Fruit fly (Drosophila melanogaster) whole organism, embryonic: ENCODE results near the gene Sec8.

Experiments used
- C15 ChIP-seq: fragments of 200-800 bp; sonication (Bioruptor generic); IDR thresholded peaks from 3 replicates; pipeline ENCODE4 v1.3.6; 2022; ENCODE audit warnings: missing biosample characterization, missing genetic modification characterization
- CG1024 ChIP-seq: fragments of 200-800 bp; sonication (Bioruptor generic); IDR thresholded peaks from 2 replicates; pipeline ENCODE4 v1.3.6; 2022; ENCODE audit warnings: missing biosample characterization, missing genetic modification characterization
- CG10321 ChIP-seq: fragments of 200-800 bp; sonication (Bioruptor generic); IDR thresholded peaks from 2 replicates; pipeline ENCODE4 v1.3.6; 2022; ENCODE audit warnings: missing biosample characterization, missing genetic modification characterization
- CG11723 ChIP-seq: fragments of 200-800 bp; sonication (Bioruptor generic); optimal IDR thresholded peaks from 2 replicates; lab custom pipeline; 2017; ENCODE audit warnings: missing biosample characterization, mild to moderate bottlenecking, missing genetic modification characterization
- CG12659 ChIP-seq: fragments of 200-800 bp; sonication (Bioruptor generic); optimal IDR thresholded peaks from 3 replicates; lab custom pipeline; 2017; ENCODE audit warnings: mild to moderate bottlenecking, missing biosample characterization, missing genetic modification reagents, missing genetic modification characterization
- CG2202 ChIP-seq: fragments of 200-800 bp; sonication (Bioruptor generic); optimal IDR thresholded peaks from 2 replicates; lab custom pipeline; 2018; ENCODE audit warnings: missing biosample characterization, mild to moderate bottlenecking, missing genetic modification characterization
- CG2712 ChIP-seq: fragments of 200-800 bp; optimal IDR thresholded peaks from 3 replicates; lab custom pipeline; 2019; ENCODE audit warnings: missing biosample characterization, mild to moderate bottlenecking, missing genetic modification characterization, moderate library complexity
- CG2875 ChIP-seq: fragments of 200-800 bp; sonication (Bioruptor generic); optimal IDR thresholded peaks from 2 replicates; lab custom pipeline; 2017; ENCODE audit warnings: missing biosample characterization, mild to moderate bottlenecking, missing genetic modification characterization, missing genetic modification reagents
- CG3065 ChIP-seq: fragments of 200-800 bp; sonication (Bioruptor generic); optimal IDR thresholded peaks from 2 replicates; lab custom pipeline; 2016; ENCODE audit warnings: missing biosample characterization, missing genetic modification characterization
- CG4328 ChIP-seq: fragments of 200-800 bp; sonication (Bioruptor generic); optimal IDR thresholded peaks from 3 replicates; lab custom pipeline; 2017; ENCODE audit warnings: missing biosample characterization, missing genetic modification reagents, missing genetic modification characterization
- CG6689 ChIP-seq: fragments of 200-800 bp; sonication (Bioruptor generic); IDR thresholded peaks from 2 replicates; pipeline ENCODE4 v1.3.6; 2022; ENCODE audit warnings: missing biosample characterization, missing genetic modification characterization
- CG7271 ChIP-seq: fragments of 200-800 bp; sonication (Bioruptor generic); optimal IDR thresholded peaks from 2 replicates; lab custom pipeline; 2018; ENCODE audit warnings: missing biosample characterization, mild to moderate bottlenecking, missing genetic modification characterization, moderate library complexity
- CG7987 ChIP-seq: fragments of 200-800 bp; sonication (Bioruptor generic); optimal IDR thresholded peaks from 2 replicates; lab custom pipeline; 2018; ENCODE audit warnings: missing biosample characterization, mild to moderate bottlenecking, missing genetic modification characterization, moderate library complexity
- CG8089 ChIP-seq: fragments of 200-800 bp; sonication (Bioruptor generic); optimal IDR thresholded peaks from 3 replicates; lab custom pipeline; 2016; ENCODE audit warnings: missing biosample characterization, missing genetic modification characterization
- CG8281 ChIP-seq: fragments of 200-800 bp; sonication (Bioruptor generic); optimal IDR thresholded peaks from 2 replicates; lab custom pipeline; 2018; ENCODE audit warnings: missing biosample characterization, mild to moderate bottlenecking, missing genetic modification characterization, moderate library complexity
- D19B ChIP-seq: fragments of 200-800 bp; sonication (Bioruptor generic); optimal IDR thresholded peaks from 2 replicates; lab custom pipeline; 2017; ENCODE audit warnings: missing biosample characterization, mild to moderate bottlenecking, missing genetic modification characterization
- Dbx ChIP-seq: fragments of 200-800 bp; sonication (Bioruptor generic); IDR thresholded peaks from 3 replicates; pipeline ENCODE4 v1.3.6; 2022; ENCODE audit warnings: missing biosample characterization, missing genetic modification characterization
- Drgx ChIP-seq: fragments of 200-800 bp; sonication (Bioruptor generic); IDR thresholded peaks from 2 replicates; pipeline ENCODE4 v1.3.6; 2022; ENCODE audit warnings: missing biosample characterization, missing genetic modification characterization
- Gsc ChIP-seq: fragments of 200-800 bp; sonication (Bioruptor generic); IDR thresholded peaks from 2 replicates; pipeline ENCODE4 v1.3.6; 2022; ENCODE audit warnings: missing biosample characterization, missing genetic modification characterization
- Hmx ChIP-seq: fragments of 200-800 bp; sonication (Bioruptor generic); optimal IDR thresholded peaks from 2 replicates; lab custom pipeline; 2016; ENCODE audit warnings: missing biosample characterization, missing genetic modification characterization
- Hr39 ChIP-seq: fragments of >200 bp; optimal IDR thresholded peaks from 2 replicates; lab custom pipeline; 2017
- Hr51 ChIP-seq, 2 experiments: fragments of 200-800 bp; sonication (Bioruptor generic); optimal IDR thresholded peaks; 2 replicates in 1 of 2; 3 replicates in 1 of 2; lab custom pipeline; 2016 to 2018; ENCODE audit warnings: missing biosample characterization in 2 of 2, missing genetic modification characterization in 2 of 2, mild to moderate bottlenecking in 1 of 2, moderate library complexity in 1 of 2
- MTF-1 ChIP-seq: fragments of 200-800 bp; sonication (Bioruptor generic); optimal IDR thresholded peaks from 2 replicates; lab custom pipeline; 2018; ENCODE audit warnings: missing biosample characterization, mild to moderate bottlenecking, missing genetic modification characterization, borderline replicate concordance
- Mes4 ChIP-seq: fragments of 200-800 bp; sonication (Bioruptor generic); optimal IDR thresholded peaks from 2 replicates; lab custom pipeline; 2016; ENCODE audit warnings: missing biosample characterization, missing genetic modification characterization
- Nf-YB ChIP-seq: fragments of 200-800 bp; sonication (Bioruptor generic); optimal IDR thresholded peaks from 3 replicates; lab custom pipeline; 2019; ENCODE audit warnings: missing biosample characterization, mild to moderate bottlenecking, missing genetic modification characterization, moderate library complexity
- Ptx1 ChIP-seq: fragments of 200-800 bp; sonication (Bioruptor generic); IDR thresholded peaks from 2 replicates; pipeline ENCODE4 v1.3.6; 2022; ENCODE audit warnings: missing biosample characterization, missing genetic modification characterization
- Rfx ChIP-seq: fragments of 200-800 bp; sonication (Bioruptor generic); IDR thresholded peaks from 2 replicates; pipeline ENCODE4 v1.3.6; 2022; ENCODE audit warnings: missing biosample characterization, missing genetic modification characterization
- ab ChIP-seq: fragments of 200-800 bp; sonication (Bioruptor generic); optimal IDR thresholded peaks from 2 replicates; lab custom pipeline; 2016; ENCODE audit warnings: missing biosample characterization, missing genetic modification characterization
- abd-A ChIP-seq: fragments of 200-800 bp; sonication (Bioruptor generic); optimal IDR thresholded peaks from 3 replicates; lab custom pipeline; 2019; ENCODE audit warnings: missing biosample characterization, mild to moderate bottlenecking, missing genetic modification characterization, moderate library complexity
- ase ChIP-seq: fragments of 200-800 bp; sonication (Bioruptor generic); IDR thresholded peaks from 3 replicates; pipeline ENCODE4 v1.3.6; 2022; ENCODE audit warnings: missing biosample characterization, missing genetic modification characterization
- bbx ChIP-seq: fragments of 200-800 bp; sonication (Bioruptor generic); IDR thresholded peaks from 2 replicates; pipeline ENCODE4 v1.3.6; 2022; ENCODE audit warnings: missing biosample characterization, missing genetic modification characterization; ENCODE audit not compliant: partially characterized antibody
- bcd ChIP-seq: fragments of 200-800 bp; sonication (Bioruptor generic); optimal IDR thresholded peaks from 2 replicates; lab custom pipeline; 2017; ENCODE audit warnings: missing biosample characterization, mild to moderate bottlenecking, missing genetic modification characterization
- esg ChIP-seq: fragments of 200-800 bp; sonication (Bioruptor generic); conservative IDR thresholded peaks from 2 replicates; pipeline ENCODE4 v1.3.6; 2022; ENCODE audit warnings: missing biosample characterization, missing genetic modification characterization
- ewg ChIP-seq: fragments of 200-800 bp; sonication (Bioruptor generic); optimal IDR thresholded peaks from 3 replicates; lab custom pipeline; 2017; ENCODE audit warnings: mild to moderate bottlenecking, missing biosample characterization, missing genetic modification reagents, missing genetic modification characterization
- lilli ChIP-seq: fragments of 200-800 bp; sonication (Bioruptor generic); optimal IDR thresholded peaks from 3 replicates; lab custom pipeline; 2016; ENCODE audit warnings: missing biosample characterization, missing genetic modification characterization
- maf-S ChIP-seq: fragments of 200-800 bp; sonication (Bioruptor generic); optimal IDR thresholded peaks from 2 replicates; lab custom pipeline; 2016; ENCODE audit warnings: missing biosample characterization, missing genetic modification characterization
- mirr ChIP-seq: fragments of 200-800 bp; sonication (Bioruptor generic); optimal IDR thresholded peaks from 3 replicates; lab custom pipeline; 2018; ENCODE audit warnings: missing biosample characterization, mild to moderate bottlenecking, missing genetic modification characterization
- nerfin-2 ChIP-seq: fragments of 200-800 bp; sonication (Bioruptor generic); IDR thresholded peaks from 2 replicates; pipeline ENCODE4 v1.3.6; 2022; ENCODE audit warnings: missing biosample characterization, missing genetic modification characterization; ENCODE audit not compliant: partially characterized antibody
- psq ChIP-seq: fragments of 200-800 bp; sonication (Bioruptor generic); optimal IDR thresholded peaks from 2 replicates; lab custom pipeline; 2017; ENCODE audit warnings: missing biosample characterization, missing genetic modification characterization
- pum ChIP-seq: fragments of 200-800 bp; sonication (Bioruptor generic); optimal IDR thresholded peaks from 2 replicates; lab custom pipeline; 2016; ENCODE audit warnings: missing biosample characterization, missing genetic modification characterization
- row ChIP-seq: fragments of 200-800 bp; sonication (Bioruptor generic); IDR thresholded peaks from 3 replicates; pipeline ENCODE4 v1.3.6; 2022; ENCODE audit warnings: missing biosample characterization, missing genetic modification characterization
- sc ChIP-seq, 3 experiments: fragments of >200 bp in 2 of 3; fragments of 200-800 bp in 1 of 3; sonication (Bioruptor generic) in 1 of 3; optimal IDR thresholded peaks; 2 replicates in 2 of 3; 3 replicates in 1 of 3; lab custom pipeline; 2017; ENCODE audit warnings: mild to moderate bottlenecking in 1 of 3, missing biosample characterization in 1 of 3, missing genetic modification characterization in 1 of 3, missing genetic modification reagents in 1 of 3
- sens-2 ChIP-seq: fragments of 200-800 bp; sonication (Bioruptor generic); IDR thresholded peaks from 2 replicates; pipeline ENCODE4 v1.3.6; 2022; ENCODE audit warnings: missing biosample characterization, missing genetic modification characterization
- so ChIP-seq: fragments of 200-800 bp; sonication (Bioruptor generic); IDR thresholded peaks from 3 replicates; pipeline ENCODE4 v1.3.6; 2022; ENCODE audit warnings: missing biosample characterization, missing genetic modification characterization
- tap ChIP-seq: fragments of 200-800 bp; optimal IDR thresholded peaks from 3 replicates; lab custom pipeline; 2019; ENCODE audit warnings: missing biosample characterization, mild to moderate bottlenecking, missing genetic modification characterization, moderate library complexity
- ttk ChIP-seq: fragments of 200-800 bp; sonication (Bioruptor generic); IDR thresholded peaks from 2 replicates; pipeline ENCODE4 v2.1.2; 2022; ENCODE audit warnings: missing biosample characterization, missing genetic modification characterization
- unc-4 ChIP-seq: fragments of 200-800 bp; sonication (Bioruptor generic); IDR thresholded peaks from 2 replicates; pipeline ENCODE4 v1.3.6; 2022; ENCODE audit warnings: missing biosample characterization, missing genetic modification characterization; ENCODE audit not compliant: partially characterized antibody
- z ChIP-seq: fragments of 200-800 bp; sonication (Bioruptor generic); IDR thresholded peaks from 3 replicates; pipeline ENCODE4 v1.3.6; 2022; ENCODE audit warnings: missing biosample characterization, missing genetic modification characterization

Sec8 gene

dm6 chr3R:5778731-5779593, 20.2 kb upstream of the Sec8 start, which contains the start of gene jagn (continued):
- TF ChIP-seq ewg (GFP tag; lab: Kevin White, UChicago) (peak; percentile 30), bbx (peak; percentile 100), CG1024 (peak; percentile 46; the same call in 1 of the 2 replicates), CG4328 (peak; percentile 59), CG6689 (GFP tag; lab: Robert Waterston, UW) (peak; percentile 36; the same call in 1 of the 2 replicates), CG8281 (tag; lab: Kevin White, UChicago) (no peak), so (GFP tag; lab: Robert Waterston, UW) (no peak), tap (tag; lab: Kevin White, UChicago) (peak; percentile 44), ttk (GFP tag; lab: Robert Waterston, UW) (peak; percentile 58), Hr39 (lab: Kevin White, UChicago) (no peak), sc (optimal IDR thresholded peaks at IDR 0.05; lab: Kevin White, UChicago) (no peak), sc (GFP tag; optimal IDR thresholded peaks at IDR 0.05; lab: Kevin White, UChicago) (peak; percentile 20), sens-2 (GFP tag; lab: Robert Waterston, UW) (no peak), CG7271 (peak; percentile 79), nerfin-2 (peak; percentile 99), bcd (GFP tag; lab: Kevin White, UChicago) (peak; percentile 61), Dbx (GFP tag; lab: Robert Waterston, UW) (peak; percentile 83), C15 (no peak), CG8089 (peak; percentile 46), row (GFP tag; lab: Robert Waterston, UW) (peak; percentile 71), ase (GFP tag; lab: Robert Waterston, UW) (no peak), Hmx (GFP tag; lab: Kevin White, UChicago) (no peak), CG2712 (tag; lab: Kevin White, UChicago) (peak; percentile 54), z (GFP tag; lab: Robert Waterston, UW) (no peak), CG3065 (GFP tag; lab: Kevin White, UChicago) (no peak), Nf-YB (GFP tag; lab: Kevin White, UChicago) (peak; percentile 41), CG10321 (GFP tag; lab: Robert Waterston, UW) (peak; percentile 40; the same call in 1 of the 2 replicates), D19B (peak; percentile 30), Mes4 (GFP tag; lab: Kevin White, UChicago) (peak; percentile 56), psq (GFP tag; lab: Kevin White, UChicago) (peak; percentile 31), ab (peak; percentile 11), CG2202 (tag; lab: Kevin White, UChicago) (no peak), lilli (GFP tag; lab: Kevin White, UChicago) (peak; percentile 82), Hr51 (GFP tag; optimal IDR thresholded peaks at IDR 0.05; lab: Kevin White, UChicago) (peak; percentile 35 to 69), CG2875 (GFP tag; lab: Kevin White, UChicago) (no peak), Ptx1 (GFP tag; lab: Robert Waterston, UW) (peak; percentile 63), Rfx (peak; percentile 90), Drgx (GFP tag; lab: Robert Waterston, UW) (no peak; the same call in 1 of the 2 replicates), pum (peak; percentile 48), unc-4 (GFP tag; lab: Robert Waterston, UW) (peak; percentile 98), CG11723 (peak; percentile 54), Gsc (GFP tag; lab: Robert Waterston, UW) (no peak), CG7987 (GFP tag; lab: Kevin White, UChicago) (peak; percentile 78), esg (GFP tag; lab: Robert Waterston, UW) (no peak), MTF-1 (peak; percentile 65), abd-A (tag; lab: Kevin White, UChicago) (peak; percentile 81), mirr (no peak), maf-S (GFP tag; lab: Kevin White, UChicago) (peak; percentile 46), CG12659 (GFP tag; lab: Kevin White, UChicago) (peak; percentile 94)
